Fruit fly (Drosophila melanogaster): ENCODE data around the gene TfIIFalpha.

The TfIIFalpha gene

DNA sequence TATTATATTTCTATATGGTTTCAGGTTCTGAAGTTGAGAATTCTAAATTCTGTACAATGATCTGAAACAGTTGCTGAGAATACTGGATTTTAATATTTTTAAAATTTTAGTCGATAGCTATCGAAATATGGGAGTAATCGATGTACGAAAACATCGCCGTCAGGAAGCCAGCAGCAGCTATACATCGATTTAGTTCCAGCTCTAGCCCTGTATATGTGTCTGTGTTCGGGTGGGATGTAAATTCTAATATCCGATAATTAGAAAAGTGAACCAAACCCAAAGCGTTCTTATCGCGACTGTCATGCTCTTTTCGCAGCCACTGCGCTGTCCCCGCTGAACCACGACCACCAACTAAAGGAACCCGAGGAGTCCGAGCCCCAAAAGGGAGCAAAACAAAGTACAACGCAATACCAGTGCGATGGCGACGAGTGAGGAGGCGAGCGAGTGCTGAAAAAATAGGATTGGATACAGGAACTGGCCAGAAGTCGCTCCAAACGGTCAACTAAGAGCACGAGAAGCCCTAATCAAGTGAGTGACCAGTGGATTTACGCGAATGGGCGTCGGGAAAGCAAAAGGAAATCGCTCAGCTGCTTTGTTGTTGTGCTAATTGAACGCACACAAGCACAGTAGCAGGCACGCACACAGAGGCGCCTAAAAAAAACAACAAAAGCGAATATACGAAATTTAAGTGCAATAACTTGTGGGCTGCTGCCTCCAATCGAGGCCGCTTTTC lies 2.6 kb downstream of the TfIIFalpha start, which contains the start of gene gzl (continued):
- TF ChIP-seq Neu2 (GFP tag; optimal IDR thresholded peaks at IDR 0.05; ENCODE audit: borderline replicate concordance) (no peak), CG12659 (GFP tag; optimal IDR thresholded peaks at IDR 0.05) (peak; percentile 29), CG12071 (GFP tag; optimal IDR thresholded peaks at IDR 0.05) (no peak), chinmo (GFP tag; IDR thresholded peaks at IDR 0.05; ENCODE audit: partially characterized antibody) (peak; percentile 97), CG34224 (GFP tag; IDR thresholded peaks at IDR 0.05; ENCODE audit: partially characterized antibody) (peak; percentile 96), jigr1 (GFP tag; IDR thresholded peaks at IDR 0.05) (no peak), CG32532 (GFP tag; IDR thresholded peaks at IDR 0.05) (0 out of 2 replicates have a peak, but pooled peaks have one; percentile 16), CG42726 (GFP tag; IDR thresholded peaks at IDR 0.05; ENCODE audit: partially characterized antibody) (peak; percentile 97), CG7372 (GFP tag; IDR thresholded peaks at IDR 0.05) (no peak), exex (tag; optimal IDR thresholded peaks at IDR 0.05) (peak; percentile 43), ash1 (GFP tag; optimal IDR thresholded peaks at IDR 0.05) (no peak), CG1529 (GFP tag; optimal IDR thresholded peaks at IDR 0.05) (no peak), zen (tag; optimal IDR thresholded peaks at IDR 0.05) (peak; percentile 14), klu (GFP tag; IDR thresholded peaks at IDR 0.05) (no peak), CG3847 (GFP tag; IDR thresholded peaks at IDR 0.05) (no peak), tll (GFP tag; optimal IDR thresholded peaks at IDR 0.05) (no peak), lilli (GFP tag; optimal IDR thresholded peaks at IDR 0.05) (peak; percentile 23), CG1024 (GFP tag; IDR thresholded peaks at IDR 0.05) (no peak), CG30020 (tag; optimal IDR thresholded peaks at IDR 0.05) (peak; percentile 39), CG4617 (GFP tag; optimal IDR thresholded peaks at IDR 0.05; ENCODE audit: borderline replicate concordance) (peak; percentile 69), odd (GFP tag; optimal IDR thresholded peaks at IDR 0.05) (no peak), Scr (GFP tag; IDR thresholded peaks at IDR 0.05; ENCODE audit: partially characterized antibody) (peak; percentile 97), vnd (GFP tag; IDR thresholded peaks at IDR 0.05; ENCODE audit: partially characterized antibody) (peak; percentile 96), CG6272 (GFP tag; IDR thresholded peaks at IDR 0.05) (peak; percentile 36; the same call in 1 of the 2 replicates), pho (GFP tag; optimal IDR thresholded peaks at IDR 0.05) (peak; percentile 9), CG1603 (tag; optimal IDR thresholded peaks at IDR 0.05) (peak; percentile 60), Fer1 (GFP tag; optimal IDR thresholded peaks at IDR 0.05) (no peak), Dek (tag; optimal IDR thresholded peaks at IDR 0.05) (no peak), cg (GFP tag; optimal IDR thresholded peaks at IDR 0.05) (peak; percentile 93), CG12299 (tag; optimal IDR thresholded peaks at IDR 0.05) (no peak), CG6791 (GFP tag; IDR thresholded peaks at IDR 0.05; ENCODE audit: partially characterized antibody) (peak; percentile 99), HmgZ (tag; optimal IDR thresholded peaks at IDR 0.05) (peak; percentile 25), CG7987 (GFP tag; optimal IDR thresholded peaks at IDR 0.05) (no peak), CG13287 (GFP tag; IDR thresholded peaks at IDR 0.05; ENCODE audit: partially characterized antibody) (peak; percentile 97), CG10565 (GFP tag; optimal IDR thresholded peaks at IDR 0.05) (no peak), Dbx (GFP tag; IDR thresholded peaks at IDR 0.05) (0 out of 3 replicates have a peak, but pooled peaks have one; percentile 8), zen2 (GFP tag; IDR thresholded peaks at IDR 0.05; ENCODE audit: partially characterized antibody) (peak; percentile 97), CG10543 (GFP tag; optimal IDR thresholded peaks at IDR 0.05) (peak; percentile 21), CG2129 (GFP tag; IDR thresholded peaks at IDR 0.05; ENCODE audit: partially characterized antibody) (peak; percentile 85), CG2116 (GFP tag; optimal IDR thresholded peaks at IDR 0.05) (peak; percentile 65), CG6175 (GFP tag; IDR thresholded peaks at IDR 0.05) (no peak), CG7271 (tag; optimal IDR thresholded peaks at IDR 0.05) (no peak), Deaf1 (tag; optimal IDR thresholded peaks at IDR 0.05) (peak; percentile 38), CG11398 (GFP tag; optimal IDR thresholded peaks at IDR 0.05) (no peak), az2 (GFP tag; optimal IDR thresholded peaks at IDR 0.05) (no peak), CG17186 (GFP tag; optimal IDR thresholded peaks at IDR 0.05) (no peak), CG2712 (tag; optimal IDR thresholded peaks at IDR 0.05) (peak; percentile 15)

All from whole organism, embryonic.